Fruit fly (Drosophila melanogaster) whole organism, prepupa: Measurements from ENCODE around the gene Fer1.

Experiments
- Blimp-1 ChIP-seq: fragments of 200-800 bp; sonication (Bioruptor generic); optimal IDR thresholded peaks from 3 replicates; lab custom pipeline; 2017; ENCODE audit warnings: missing biosample characterization, missing genetic modification characterization, mild to moderate bottlenecking, moderate library complexity, missing genetic modification reagents
- CG11294 ChIP-seq: fragments of 200-800 bp; sonication (Bioruptor generic); IDR thresholded peaks from 2 replicates; pipeline ENCODE4 v1.3.6; 2022; ENCODE audit warnings: missing biosample characterization, missing genetic modification characterization
- CG11762 ChIP-seq: fragments of 200-800 bp; sonication (Bioruptor generic); optimal IDR thresholded peaks from 3 replicates; lab custom pipeline; 2016; ENCODE audit warnings: missing biosample characterization, missing genetic modification characterization; ENCODE audit not compliant: insufficient read depth
- CG11902 ChIP-seq: fragments of 200-800 bp; sonication (Bioruptor generic); optimal IDR thresholded peaks from 3 replicates; lab custom pipeline; 2016; ENCODE audit warnings: missing biosample characterization, missing genetic modification characterization
- CG15336 ChIP-seq: fragments of 200-800 bp; sonication (Bioruptor generic); IDR thresholded peaks from 2 replicates; pipeline ENCODE4 v1.3.6; 2022; ENCODE audit warnings: missing biosample characterization, missing genetic modification characterization
- CG1621 ChIP-seq: fragments of 200-800 bp; sonication (Bioruptor generic); optimal IDR thresholded peaks from 3 replicates; lab custom pipeline; 2018; ENCODE audit warnings: missing biosample characterization, mild to moderate bottlenecking, missing genetic modification characterization
- CG16779 ChIP-seq: fragments of 200-800 bp; sonication (Bioruptor generic); optimal IDR thresholded peaks from 3 replicates; lab custom pipeline; 2017; ENCODE audit warnings: missing biosample characterization, mild to moderate bottlenecking, missing genetic modification characterization
- CG3032 ChIP-seq: fragments of 200-800 bp; optimal IDR thresholded peaks from 2 replicates; lab custom pipeline; 2019; ENCODE audit warnings: missing biosample characterization, mild to moderate bottlenecking, missing genetic modification characterization, moderate library complexity
- CG31627 ChIP-seq: fragments of 200-800 bp; sonication (Bioruptor generic); optimal IDR thresholded peaks from 3 replicates; lab custom pipeline; 2016; ENCODE audit warnings: missing biosample characterization, missing genetic modification characterization
- CG32006 ChIP-seq: fragments of 200-800 bp; sonication (Bioruptor generic); optimal IDR thresholded peaks from 3 replicates; lab custom pipeline; 2017; ENCODE audit warnings: missing biosample characterization, mild to moderate bottlenecking, missing genetic modification characterization
- CG3919 ChIP-seq: fragments of 200-800 bp; sonication (Bioruptor generic); optimal IDR thresholded peaks from 3 replicates; lab custom pipeline; 2016; ENCODE audit warnings: missing biosample characterization, missing genetic modification characterization
- CG4318 ChIP-seq: fragments of 200-800 bp; sonication (Bioruptor generic); optimal IDR thresholded peaks from 3 replicates; lab custom pipeline; 2017; ENCODE audit warnings: missing biosample characterization, mild to moderate bottlenecking, missing genetic modification characterization
- CG6163 ChIP-seq: fragments of 200-800 bp; sonication (Bioruptor generic); IDR thresholded peaks from 3 replicates; pipeline ENCODE4 v1.3.6; 2022; ENCODE audit warnings: missing biosample characterization, missing genetic modification characterization
- CG6276 ChIP-seq: fragments of 200-800 bp; sonication (Bioruptor generic); optimal IDR thresholded peaks from 2 replicates; lab custom pipeline; 2017; ENCODE audit warnings: missing biosample characterization, mild to moderate bottlenecking, missing genetic modification characterization
- CG6792 ChIP-seq: fragments of 200-800 bp; sonication (Bioruptor generic); optimal IDR thresholded peaks from 3 replicates; lab custom pipeline; 2016; ENCODE audit warnings: missing biosample characterization, missing genetic modification characterization
- CG6808 ChIP-seq: fragments of 200-800 bp; sonication (Bioruptor generic); optimal IDR thresholded peaks from 3 replicates; lab custom pipeline; 2017; ENCODE audit warnings: missing biosample characterization, missing genetic modification characterization, mild to moderate bottlenecking, moderate library complexity, missing genetic modification reagents
- CG7368 ChIP-seq: fragments of 200-800 bp; sonication (Bioruptor generic); optimal IDR thresholded peaks from 3 replicates; lab custom pipeline; 2016; ENCODE audit warnings: missing biosample characterization, missing genetic modification characterization
- CG8632 ChIP-seq: fragments of 200-800 bp; sonication (Bioruptor generic); optimal IDR thresholded peaks from 3 replicates; lab custom pipeline; 2016; ENCODE audit warnings: missing biosample characterization, missing genetic modification characterization
- Eip75B ChIP-seq: fragments of 200-800 bp; sonication (Bioruptor generic); optimal IDR thresholded peaks from 3 replicates; lab custom pipeline; 2016; ENCODE audit warnings: missing biosample characterization, missing genetic modification characterization
- Ets21C ChIP-seq: fragments of 200-800 bp; sonication (Bioruptor generic); optimal IDR thresholded peaks from 3 replicates; lab custom pipeline; 2016; ENCODE audit warnings: missing biosample characterization, missing genetic modification characterization
- Ets96B ChIP-seq: fragments of 200-800 bp; optimal IDR thresholded peaks from 2 replicates; lab custom pipeline; 2019; ENCODE audit warnings: missing biosample characterization, mild to moderate bottlenecking, missing genetic modification characterization, moderate library complexity
- Hr4 ChIP-seq: fragments of 200-800 bp; sonication (Bioruptor generic); optimal IDR thresholded peaks from 3 replicates; lab custom pipeline; 2016; ENCODE audit warnings: missing biosample characterization, missing genetic modification characterization
- Lpt ChIP-seq: fragments of 200-800 bp; sonication (Bioruptor generic); optimal IDR thresholded peaks from 3 replicates; lab custom pipeline; 2016; ENCODE audit warnings: missing biosample characterization, missing genetic modification characterization
- Met ChIP-seq: fragments of 200-800 bp; sonication (Bioruptor generic); optimal IDR thresholded peaks from 3 replicates; lab custom pipeline; 2016; ENCODE audit warnings: missing biosample characterization, missing genetic modification characterization
- OdsH ChIP-seq: fragments of 200-800 bp; sonication (Bioruptor generic); optimal IDR thresholded peaks from 3 replicates; lab custom pipeline; 2016; ENCODE audit warnings: missing biosample characterization, missing genetic modification characterization
- Smox ChIP-seq: fragments of 200-800 bp; sonication (Bioruptor generic); optimal IDR thresholded peaks from 3 replicates; lab custom pipeline; 2016; ENCODE audit warnings: missing biosample characterization, missing genetic modification characterization
- Sox102F ChIP-seq: fragments of 200-800 bp; sonication (Bioruptor generic); optimal IDR thresholded peaks from 2 replicates; lab custom pipeline; 2016; ENCODE audit warnings: missing biosample characterization, mild to moderate bottlenecking, missing genetic modification characterization
- Sox15 ChIP-seq: fragments of 200-800 bp; sonication (Bioruptor generic); optimal IDR thresholded peaks from 3 replicates; lab custom pipeline; 2016; ENCODE audit warnings: missing biosample characterization, missing genetic modification characterization
- achi ChIP-seq: fragments of 200-800 bp; sonication (Bioruptor generic); optimal IDR thresholded peaks from 3 replicates; lab custom pipeline; 2016; ENCODE audit warnings: missing biosample characterization, missing genetic modification characterization
- acj6 ChIP-seq: fragments of 200-800 bp; sonication (Bioruptor generic); optimal IDR thresholded peaks from 3 replicates; lab custom pipeline; 2016; ENCODE audit warnings: missing biosample characterization, missing genetic modification characterization
- dac ChIP-seq: fragments of 200-800 bp; sonication (Bioruptor generic); optimal IDR thresholded peaks from 2 replicates; lab custom pipeline; 2017; ENCODE audit warnings: missing biosample characterization, mild to moderate bottlenecking, missing genetic modification characterization
- dsx ChIP-seq: fragments of 200-800 bp; optimal IDR thresholded peaks from 3 replicates; lab custom pipeline; 2019; ENCODE audit warnings: missing biosample characterization, mild to moderate bottlenecking, missing genetic modification characterization, moderate library complexity; ENCODE audit not compliant: poor library complexity, severe bottlenecking
- eg ChIP-seq: fragments of 200-800 bp; sonication (Bioruptor generic); IDR thresholded peaks from 3 replicates; pipeline ENCODE4 v1.3.6; 2022; ENCODE audit warnings: missing biosample characterization, missing genetic modification characterization
- esn ChIP-seq: fragments of 200-800 bp; sonication (Bioruptor generic); optimal IDR thresholded peaks from 2 replicates; lab custom pipeline; 2016; ENCODE audit warnings: missing biosample characterization, mild to moderate bottlenecking, missing genetic modification characterization, moderate library complexity
- fd59A ChIP-seq: fragments of 200-800 bp; sonication (Bioruptor generic); optimal IDR thresholded peaks from 2 replicates; lab custom pipeline; 2017; ENCODE audit warnings: missing biosample characterization, mild to moderate bottlenecking, missing genetic modification characterization, missing genetic modification reagents
- fd85E ChIP-seq: fragments of 200-800 bp; sonication (Bioruptor generic); optimal IDR thresholded peaks from 3 replicates; lab custom pipeline; 2016; ENCODE audit warnings: missing biosample characterization, missing genetic modification characterization
- fkh ChIP-seq: fragments of 200-800 bp; sonication (Bioruptor generic); optimal IDR thresholded peaks from 3 replicates; lab custom pipeline; 2017; ENCODE audit warnings: missing biosample characterization, mild to moderate bottlenecking, missing genetic modification characterization, moderate library complexity
- lz ChIP-seq: fragments of 200-800 bp; sonication (Bioruptor generic); optimal IDR thresholded peaks from 3 replicates; lab custom pipeline; 2016; ENCODE audit warnings: missing biosample characterization, missing genetic modification characterization
- net ChIP-seq: fragments of 200-800 bp; sonication (Bioruptor generic); optimal IDR thresholded peaks from 3 replicates; lab custom pipeline; 2016; ENCODE audit warnings: missing biosample characterization, missing genetic modification characterization
- pdm3 ChIP-seq: fragments of 200-800 bp; sonication (Bioruptor generic); optimal IDR thresholded peaks from 3 replicates; lab custom pipeline; 2016; ENCODE audit warnings: missing biosample characterization, missing genetic modification characterization
- spab ChIP-seq: fragments of 200-800 bp; sonication (Bioruptor generic); optimal IDR thresholded peaks from 2 replicates; lab custom pipeline; 2017; ENCODE audit warnings: missing biosample characterization, mild to moderate bottlenecking, missing genetic modification characterization, missing genetic modification reagents
- ss ChIP-seq, 2 experiments: fragments of 200-800 bp; sonication (Bioruptor generic); optimal IDR thresholded peaks; 2 replicates in 1 of 2; 3 replicates in 1 of 2; lab custom pipeline; 2017 to 2018; ENCODE audit warnings: mild to moderate bottlenecking in 2 of 2, missing biosample characterization in 2 of 2, missing genetic modification characterization in 2 of 2, moderate library complexity in 1 of 2
- svp ChIP-seq: fragments of 200-800 bp; sonication (Bioruptor generic); peaks from one replicate; lab custom pipeline; 2016; ENCODE audit warnings: missing biosample characterization, missing genetic modification characterization
- vri ChIP-seq: fragments of 200-800 bp; sonication (Bioruptor generic); optimal IDR thresholded peaks from 3 replicates; lab custom pipeline; 2016; ENCODE audit warnings: missing biosample characterization, mild to moderate bottlenecking, missing genetic modification characterization

The Fer1 gene

dm6 chr3R:7104308-7104707, 31.7 kb upstream of the Fer1 start:
- TF ChIP-seq Ets21C (GFP tag; lab: Kevin White, UChicago) (no peak), fd59A (GFP tag; lab: Kevin White, UChicago) (no peak), svp (GFP tag; lab: Kevin White, UChicago) (peak; percentile 14)

dm6 chr3R:7105503-7106164, 30.4 kb upstream of the Fer1 start:
- no peak for TF ChIP-seq Sox102F
- TF ChIP-seq net, result no peak
- TF ChIP-seq eg (GFP tag; lab: Robert Waterston, UW), result no peak
- TF ChIP-seq fd85E (GFP tag; lab: Kevin White, UChicago), result no peak
- TF ChIP-seq OdsH (GFP tag; lab: Kevin White, UChicago), result no peak
- no peak for TF ChIP-seq CG8632 (GFP tag; lab: Kevin White, UChicago)
- no peak for TF ChIP-seq esn

- peak; percentile 24 for TF ChIP-seq CG3032 (tag; lab: Kevin White, UChicago)
- no peak for TF ChIP-seq Sox15 (GFP tag; lab: Kevin White, UChicago)
- TF ChIP-seq fd85E (GFP tag; lab: Kevin White, UChicago), result no peak
- TF ChIP-seq CG6276, result peak; percentile 11
- TF ChIP-seq Blimp-1 (GFP tag; lab: Kevin White, UChicago), result no peak
- TF ChIP-seq dsx, result peak; percentile 80
- TF ChIP-seq CG15336 (GFP tag; lab: Robert Waterston, UW), result no peak
- TF ChIP-seq CG11762, result no peak
- no peak for TF ChIP-seq CG7368 (GFP tag; lab: Kevin White, UChicago)
- TF ChIP-seq CG8632 (GFP tag; lab: Kevin White, UChicago), result peak; percentile 1
- peak; percentile 38 for TF ChIP-seq Hr4 (GFP tag; lab: Kevin White, UChicago)
- no peak for TF ChIP-seq eg (GFP tag; lab: Robert Waterston, UW)
- peak; percentile 38 for TF ChIP-seq vri (GFP tag; lab: Kevin White, UChicago)
- no peak for TF ChIP-seq CG6163 (GFP tag; lab: Robert Waterston, UW)
- no peak for TF ChIP-seq CG16779 (tag; lab: Kevin White, UChicago)
- TF ChIP-seq CG6808 (GFP tag; lab: Kevin White, UChicago), result no peak
- no peak for TF ChIP-seq CG4318 (GFP tag; lab: Kevin White, UChicago)
- peak; percentile 7 for TF ChIP-seq Met
- TF ChIP-seq dac (GFP tag; lab: Kevin White, UChicago), result no peak
- no peak for TF ChIP-seq spab (GFP tag; lab: Kevin White, UChicago)
- no peak for TF ChIP-seq lz
- TF ChIP-seq Ets96B (tag; lab: Kevin White, UChicago), result peak; percentile 12
- no peak for TF ChIP-seq CG31627 (GFP tag; lab: Kevin White, UChicago)
- TF ChIP-seq pdm3, result no peak
- TF ChIP-seq Sox102F, result no peak
- no peak for TF ChIP-seq achi (GFP tag; lab: Kevin White, UChicago)
- no peak for TF ChIP-seq acj6
- TF ChIP-seq ss (GFP tag; optimal IDR thresholded peaks at IDR 0.05; lab: Kevin White, UChicago), result no peak
- TF ChIP-seq CG32006 (GFP tag; lab: Kevin White, UChicago), result no peak
- no peak for TF ChIP-seq CG11294
- TF ChIP-seq fkh, result peak; percentile 35
- peak; percentile 7 for TF ChIP-seq esn
- TF ChIP-seq Lpt (GFP tag; lab: Kevin White, UChicago), result no peak
- no peak for TF ChIP-seq CG6792 (GFP tag; lab: Kevin White, UChicago)
- TF ChIP-seq Eip75B, result no peak
- peak; percentile 6 for TF ChIP-seq Smox
- no peak for TF ChIP-seq CG3919 (GFP tag; lab: Kevin White, UChicago)
- peak; percentile 44 for TF ChIP-seq CG1621 (tag; lab: Kevin White, UChicago)
- TF ChIP-seq net, result no peak
- no peak for TF ChIP-seq CG11902
Observed at dm6 chr3R:7107713-7108588, 28.1 kb upstream of the Fer1 start.
